Fruit fly (Drosophila melanogaster) whole organism, pupa: ENCODE results near the gene X11Lbeta.

Experiments
- CG10348 ChIP-seq: fragments of 200-800 bp; sonication (Bioruptor generic); IDR thresholded peaks from 2 replicates; pipeline ENCODE4 v1.3.6; 2022; ENCODE audit warnings: missing biosample characterization, missing genetic modification characterization
- CG12605 ChIP-seq: fragments of 200-800 bp; sonication (Bioruptor generic); IDR thresholded peaks from 2 replicates; pipeline ENCODE4 v1.3.6; 2022; ENCODE audit warnings: missing biosample characterization, missing genetic modification characterization
- CG13204 ChIP-seq: fragments of 200-800 bp; sonication (Bioruptor generic); optimal IDR thresholded peaks from 2 replicates; lab custom pipeline; 2018; ENCODE audit warnings: missing biosample characterization, mild to moderate bottlenecking, missing genetic modification characterization, moderate library complexity
- CG14655 ChIP-seq: fragments of 200-800 bp; sonication (Bioruptor generic); optimal IDR thresholded peaks from 3 replicates; lab custom pipeline; 2017; ENCODE audit warnings: mild to moderate bottlenecking, missing biosample characterization, missing genetic modification reagents, missing genetic modification characterization
- CG15710 ChIP-seq: fragments of 200-800 bp; sonication (Bioruptor generic); optimal IDR thresholded peaks from 2 replicates; lab custom pipeline; 2018; ENCODE audit warnings: missing biosample characterization, mild to moderate bottlenecking, missing genetic modification characterization, moderate library complexity
- CG17806 ChIP-seq: fragments of 200-800 bp; sonication (Bioruptor generic); optimal IDR thresholded peaks from 2 replicates; lab custom pipeline; 2018; ENCODE audit warnings: missing biosample characterization, mild to moderate bottlenecking, missing genetic modification characterization, moderate library complexity
- CG32121 ChIP-seq: fragments of 200-800 bp; sonication (Bioruptor generic); IDR thresholded peaks from 2 replicates; pipeline ENCODE4 v1.3.6; 2022; ENCODE audit warnings: missing biosample characterization, missing genetic modification characterization
- CG34367 ChIP-seq: fragments of 200-800 bp; sonication (Bioruptor generic); optimal IDR thresholded peaks from 2 replicates; lab custom pipeline; 2018; ENCODE audit warnings: missing biosample characterization, mild to moderate bottlenecking, missing genetic modification characterization
- CG4496 ChIP-seq: fragments of 200-800 bp; sonication (Bioruptor generic); IDR thresholded peaks from 3 replicates; pipeline ENCODE4 v1.3.6; 2022; ENCODE audit warnings: missing biosample characterization, missing genetic modification characterization
- CG8159 ChIP-seq: fragments of 200-800 bp; sonication (Bioruptor generic); optimal IDR thresholded peaks from 3 replicates; lab custom pipeline; 2018; ENCODE audit warnings: missing biosample characterization, mild to moderate bottlenecking, missing genetic modification characterization, moderate library complexity
- CG8301 ChIP-seq: fragments of 200-800 bp; sonication (Bioruptor generic); optimal IDR thresholded peaks from 2 replicates; lab custom pipeline; 2018; ENCODE audit warnings: missing biosample characterization, mild to moderate bottlenecking, missing genetic modification characterization
- CG9948 ChIP-seq: fragments of 200-800 bp; sonication (Bioruptor generic); optimal IDR thresholded peaks from 2 replicates; lab custom pipeline; 2018; ENCODE audit warnings: missing biosample characterization, mild to moderate bottlenecking, missing genetic modification characterization, moderate library complexity
- D1 ChIP-seq: fragments of 200-800 bp; sonication (Bioruptor generic); optimal IDR thresholded peaks from 2 replicates; lab custom pipeline; 2018; ENCODE audit warnings: missing biosample characterization, mild to moderate bottlenecking, missing genetic modification characterization, moderate library complexity
- EcR ChIP-seq: fragments of 200-800 bp; sonication (Bioruptor generic); optimal IDR thresholded peaks from 3 replicates; lab custom pipeline; 2019; ENCODE audit warnings: missing biosample characterization, missing genetic modification characterization, mild to moderate bottlenecking, moderate library complexity, missing genetic modification reagents
- Ets98B ChIP-seq: fragments of 200-800 bp; sonication (Bioruptor generic); IDR thresholded peaks from 2 replicates; pipeline ENCODE4 v1.3.6; 2022; ENCODE audit warnings: missing biosample characterization, missing genetic modification characterization
- Pif1A ChIP-seq: fragments of 200-800 bp; sonication (Bioruptor generic); optimal IDR thresholded peaks from 3 replicates; lab custom pipeline; 2016; ENCODE audit warnings: missing biosample characterization, missing genetic modification characterization
- Pif1B ChIP-seq: fragments of 200-800 bp; sonication (Bioruptor generic); optimal IDR thresholded peaks from 3 replicates; lab custom pipeline; 2016; ENCODE audit warnings: missing biosample characterization, missing genetic modification characterization
- Snoo ChIP-seq: fragments of 200-800 bp; sonication (Bioruptor generic); optimal IDR thresholded peaks from 3 replicates; lab custom pipeline; 2017; ENCODE audit warnings: missing biosample characterization, mild to moderate bottlenecking, missing genetic modification characterization, inconsistent platforms
- fd96Ca ChIP-seq: fragments of 200-800 bp; sonication (Bioruptor generic); IDR thresholded peaks from 3 replicates; pipeline ENCODE4 v1.3.6; 2022; ENCODE audit warnings: missing biosample characterization, missing genetic modification characterization
- gl ChIP-seq: fragments of 200-800 bp; sonication (Bioruptor generic); optimal IDR thresholded peaks from 2 replicates; lab custom pipeline; 2018; ENCODE audit warnings: missing biosample characterization, mild to moderate bottlenecking, missing genetic modification characterization
- rn ChIP-seq: fragments of 200-800 bp; sonication (Bioruptor generic); IDR thresholded peaks from 2 replicates; pipeline ENCODE4 v1.3.6; 2022; ENCODE audit warnings: missing biosample characterization, missing genetic modification characterization

The X11Lbeta gene

DNA sequence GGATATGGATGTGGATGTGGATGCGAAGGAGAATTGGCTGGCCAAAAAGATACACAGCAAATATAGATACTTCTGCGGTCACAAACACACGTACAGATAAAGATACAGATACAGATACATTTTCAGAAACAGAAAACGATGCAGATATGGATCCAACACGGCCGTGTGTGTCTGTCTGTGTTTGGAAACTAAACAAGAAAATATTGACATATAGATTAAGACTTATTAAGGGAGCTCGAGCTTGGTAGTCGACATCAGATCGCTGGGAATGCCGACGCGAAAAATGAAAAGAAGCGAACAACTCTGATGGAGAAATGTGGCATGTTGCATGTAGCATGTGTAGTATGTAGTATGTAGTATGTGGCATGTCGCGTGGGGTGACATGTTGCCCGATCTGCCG is 45.5 kb upstream of the X11Lbeta start:
- TF ChIP-seq CG14655 (GFP tag; lab: Kevin White, UChicago) (no peak), CG34367 (tag; lab: Kevin White, UChicago) (peak; percentile 3), CG10348 (GFP tag; lab: Robert Waterston, UW) (no peak), CG4496 (GFP tag; lab: Robert Waterston, UW) (no peak), CG12605 (GFP tag; lab: Robert Waterston, UW) (no peak), D1 (tag; lab: Kevin White, UChicago) (no peak)

DNA sequence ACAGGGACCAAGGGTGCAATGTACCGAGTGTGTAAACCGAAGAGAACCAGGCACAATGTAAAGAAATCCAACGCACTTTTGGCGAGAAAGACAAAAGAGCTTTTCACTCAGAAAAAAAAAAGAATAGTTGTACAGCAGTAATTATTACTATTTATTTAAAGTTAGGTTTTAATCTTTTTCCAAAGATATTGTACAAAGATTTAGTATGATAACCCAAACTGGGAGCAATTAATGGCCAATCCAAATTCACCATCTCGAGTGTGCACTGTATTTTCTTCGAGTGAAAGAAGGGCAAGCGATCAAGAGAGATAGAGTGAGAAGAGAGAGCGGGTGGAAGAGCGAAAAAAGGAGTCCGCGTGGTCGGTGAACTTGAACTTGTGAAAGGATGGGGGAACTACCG is 43.1 kb upstream of the X11Lbeta start:
- TF ChIP-seq gl (tag; lab: Kevin White, UChicago): peak; percentile 74
- TF ChIP-seq CG32121: peak; percentile 25; the same call in 1 of the 2 replicates
- no peak for TF ChIP-seq CG10348 (GFP tag; lab: Robert Waterston, UW)
- TF ChIP-seq EcR (GFP tag; lab: Kevin White, UChicago): peak; percentile 99
- TF ChIP-seq Pif1A: peak; percentile 94
- TF ChIP-seq CG13204 (GFP tag; lab: Kevin White, UChicago): peak; percentile 68
- peak; percentile 79 for TF ChIP-seq fd96Ca (GFP tag; lab: Robert Waterston, UW)
- TF ChIP-seq rn (GFP tag; lab: Robert Waterston, UW): peak; percentile 74
- peak; percentile 66 for TF ChIP-seq D1 (tag; lab: Kevin White, UChicago)
- peak; percentile 95 for TF ChIP-seq CG34367 (tag; lab: Kevin White, UChicago)
- TF ChIP-seq CG4496 (GFP tag; lab: Robert Waterston, UW): peak; percentile 88
- peak; percentile 68 for TF ChIP-seq CG8301 (tag; lab: Kevin White, UChicago)
- peak; percentile 62 for TF ChIP-seq Ets98B (GFP tag; lab: Robert Waterston, UW)
- peak; percentile 95 for TF ChIP-seq CG17806 (tag; lab: Kevin White, UChicago)
- peak; percentile 70 for TF ChIP-seq CG14655 (GFP tag; lab: Kevin White, UChicago)
- peak; percentile 93 for TF ChIP-seq CG9948 (tag; lab: Kevin White, UChicago)
- TF ChIP-seq CG8159 (tag; lab: Kevin White, UChicago): peak; percentile 94
- peak; percentile 74 for TF ChIP-seq CG12605 (GFP tag; lab: Robert Waterston, UW)
- peak; percentile 94 for TF ChIP-seq CG15710 (tag; lab: Kevin White, UChicago)
- TF ChIP-seq Snoo (tag; lab: Kevin White, UChicago): peak; percentile 90
- peak; percentile 94 for TF ChIP-seq Pif1B (GFP tag; lab: Kevin White, UChicago)

DNA sequence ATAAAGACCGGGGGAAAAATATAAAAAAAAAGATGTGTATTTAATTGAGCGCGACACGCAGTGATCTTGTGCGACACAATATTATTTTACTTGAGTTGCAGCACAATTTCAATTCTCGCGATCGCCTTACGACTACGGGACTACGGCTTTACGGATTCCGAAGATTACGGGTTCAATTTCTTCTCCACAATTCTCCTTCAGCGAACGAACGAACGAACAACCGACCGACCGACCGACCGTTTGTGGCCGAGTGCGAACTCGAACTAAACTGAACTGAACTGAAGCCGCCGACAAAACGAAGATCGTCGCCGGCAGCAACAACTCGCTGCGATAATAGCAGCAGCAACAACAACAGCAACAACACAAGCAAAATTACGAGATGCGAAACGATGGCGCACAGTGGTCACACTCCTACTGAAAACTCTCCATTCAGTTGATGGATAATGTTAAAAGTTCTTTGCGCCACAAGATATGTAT is 42.3 kb upstream of the X11Lbeta start, which contains the start of gene spri:
Gene spri, minus strand, starts transcription at position 265 of the 477 bp plus-strand sequence.
- TF ChIP-seq CG15710 (tag; lab: Kevin White, UChicago) (peak; percentile 58), gl (tag; lab: Kevin White, UChicago) (peak; percentile 77), CG8159 (tag; lab: Kevin White, UChicago) (peak; percentile 58), fd96Ca (GFP tag; lab: Robert Waterston, UW) (peak; percentile 68; the same call in 2 of the 3 replicates), CG12605 (GFP tag; lab: Robert Waterston, UW) (peak; percentile 79), CG17806 (tag; lab: Kevin White, UChicago) (peak; percentile 41), EcR (GFP tag; lab: Kevin White, UChicago) (peak; percentile 49), Pif1B (GFP tag; lab: Kevin White, UChicago) (peak; percentile 18), CG8301 (tag; lab: Kevin White, UChicago) (peak; percentile 32), Snoo (tag; lab: Kevin White, UChicago) (no peak), CG14655 (GFP tag; lab: Kevin White, UChicago) (peak; percentile 55), Pif1A (peak; percentile 19), CG4496 (GFP tag; lab: Robert Waterston, UW) (peak; percentile 72), CG34367 (tag; lab: Kevin White, UChicago) (peak; percentile 67), Ets98B (GFP tag; lab: Robert Waterston, UW) (peak; percentile 69; the same call in 1 of the 2 replicates), rn (GFP tag; lab: Robert Waterston, UW) (no peak), CG10348 (GFP tag; lab: Robert Waterston, UW) (no peak), D1 (tag; lab: Kevin White, UChicago) (no peak), CG13204 (GFP tag; lab: Kevin White, UChicago) (peak; percentile 65), CG9948 (tag; lab: Kevin White, UChicago) (peak; percentile 41), CG32121 (peak; percentile 63)

DNA sequence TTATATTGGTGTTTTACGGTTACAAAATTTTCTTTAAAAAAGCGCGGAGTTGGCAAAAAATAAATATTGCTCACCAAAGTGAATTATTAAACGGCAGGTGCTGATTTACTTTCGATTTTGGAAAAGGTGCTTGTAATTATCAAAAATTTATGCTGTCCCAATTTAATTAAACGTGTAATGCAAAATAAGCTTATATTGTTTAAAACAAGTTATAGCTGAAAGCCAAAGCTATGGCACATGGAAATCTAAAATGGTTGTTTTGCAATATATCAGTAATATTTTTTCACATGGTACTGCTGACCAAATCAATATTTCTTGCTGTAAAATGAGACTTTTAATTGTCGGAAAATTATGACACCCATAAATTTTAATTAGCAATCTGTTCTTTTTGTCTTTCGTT is 41.4 kb upstream of the X11Lbeta start:
- TF ChIP-seq CG17806 (tag; lab: Kevin White, UChicago) (no peak), CG32121 (no peak)

DNA sequence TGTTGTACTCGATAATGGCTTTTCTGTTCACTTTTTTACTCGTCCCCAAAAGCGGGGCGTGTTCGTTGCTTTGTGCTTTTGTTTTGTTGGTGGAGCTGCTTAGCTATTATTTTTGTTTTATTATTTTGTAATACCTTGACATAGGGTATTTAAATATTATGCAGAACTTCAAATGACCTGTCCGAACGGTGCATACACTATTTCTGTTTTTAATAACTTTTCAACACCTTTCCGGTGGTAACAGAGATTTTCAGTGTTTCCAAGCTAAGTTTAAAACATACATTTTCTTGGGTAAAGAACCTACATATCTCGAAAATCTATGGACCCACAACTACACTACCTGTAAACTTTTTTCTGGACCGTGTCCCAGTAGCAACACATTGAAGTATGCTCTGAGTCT is 40.1 kb upstream of the X11Lbeta start:
- TF ChIP-seq CG10348 (GFP tag; lab: Robert Waterston, UW) (peak; percentile 39; the same call in 1 of the 2 replicates), CG34367 (tag; lab: Kevin White, UChicago) (peak; percentile 46), CG4496 (GFP tag; lab: Robert Waterston, UW) (peak; percentile 84), Ets98B (GFP tag; lab: Robert Waterston, UW) (peak; percentile 82), CG32121 (peak; percentile 75), gl (tag; lab: Kevin White, UChicago) (no peak), EcR (GFP tag; lab: Kevin White, UChicago) (no peak), fd96Ca (GFP tag; lab: Robert Waterston, UW) (peak; percentile 91), CG17806 (tag; lab: Kevin White, UChicago) (peak; percentile 48), CG15710 (tag; lab: Kevin White, UChicago) (peak; percentile 67), CG9948 (tag; lab: Kevin White, UChicago) (peak; percentile 54), CG13204 (GFP tag; lab: Kevin White, UChicago) (no peak), Snoo (tag; lab: Kevin White, UChicago) (peak; percentile 5), CG14655 (GFP tag; lab: Kevin White, UChicago) (no peak), CG12605 (GFP tag; lab: Robert Waterston, UW) (peak; percentile 70; the same call in 1 of the 2 replicates), rn (GFP tag; lab: Robert Waterston, UW) (peak; percentile 59), D1 (tag; lab: Kevin White, UChicago) (no peak), CG8301 (tag; lab: Kevin White, UChicago) (peak; percentile 67), Pif1B (GFP tag; lab: Kevin White, UChicago) (no peak), CG8159 (tag; lab: Kevin White, UChicago) (peak; percentile 63), Pif1A (no peak)
